Worm (Caenorhabditis elegans): ENCODE results near the gene C15H11.13.

The C15H11.13 gene

ce11 chrV:14440841-14441240, 46.0 kb downstream of the C15H11.13 start, which contains the start of gene F23B12.4:
Gene F23B12.4 (plus strand): TSS chrV:14441141.
- TF ChIP-seq him-1 (tag; optimal IDR thresholded peaks at IDR 0.05) (no peak), dao-5 (tag; optimal IDR thresholded peaks at IDR 0.05) (no peak), W03F9.2 (tag; optimal IDR thresholded peaks at IDR 0.05) (no peak)
